Worm (Caenorhabditis elegans): ENCODE measurements around the gene srt-7.

srt-7 gene

DNA sequence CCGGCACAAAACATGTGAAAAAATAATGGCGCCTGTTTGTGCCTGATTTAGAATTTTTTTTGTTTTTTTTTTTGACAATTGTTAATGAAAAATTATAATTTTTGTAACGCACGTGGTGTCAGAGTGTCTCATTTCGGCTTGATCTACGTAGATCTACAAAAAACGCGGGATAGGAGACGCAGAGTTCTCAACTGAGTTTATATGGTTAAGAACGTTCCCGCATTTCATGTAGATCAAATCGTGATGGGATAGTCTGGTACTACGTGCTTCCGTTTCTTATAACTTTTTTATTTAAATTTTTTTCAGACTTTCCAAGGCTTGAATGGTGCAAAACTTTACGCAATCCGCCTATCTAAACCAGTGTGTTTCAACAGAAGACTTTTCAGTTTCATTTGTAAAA, 47.2 kb downstream of the srt-7 start, which contains the start of gene tat-6:
tat-6 (plus strand) TSS at position 301 of the 400 bp plus-strand sequence.
- TF ChIP-seq unc-62 (GFP tag; optimal IDR thresholded peaks at IDR 0.05), result no peak

DNA sequence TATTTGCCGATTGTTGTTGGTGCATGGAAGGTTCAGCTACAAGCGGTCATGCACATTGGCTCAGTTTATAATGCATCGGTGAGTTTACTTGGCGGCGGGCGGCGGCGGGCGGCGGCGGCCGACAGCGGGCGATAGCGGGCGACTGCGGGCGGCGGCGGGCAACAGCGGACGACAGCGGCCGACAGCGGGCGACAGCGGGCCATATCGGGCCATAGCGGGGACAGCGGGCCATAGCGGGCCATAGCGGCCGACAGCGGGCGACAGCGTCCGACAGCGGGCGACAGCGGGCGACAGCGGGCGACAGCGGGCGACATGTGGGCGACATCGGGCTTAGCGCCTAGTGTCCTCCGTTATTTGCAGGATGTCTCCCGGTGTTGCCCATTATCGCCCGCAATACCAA, 50.5 kb downstream of the srt-7 start:
- TF ChIP-seq unc-62 (GFP tag; optimal IDR thresholded peaks at IDR 0.05), result no peak

All from whole organism, dauer.